Fruit fly (Drosophila melanogaster) whole organism, embryonic: ENCODE data around the gene Rab9D.
A peak's percentile ranks its signal among the peaks of the same experiment; 100 is the strongest.

ENCODE experiments used
- C15 ChIP-seq: fragments of 200-800 bp; sonication (Bioruptor generic); IDR thresholded peaks from 3 replicates; pipeline ENCODE4 v1.3.6; 2022; ENCODE audit warnings: missing biosample characterization, missing genetic modification characterization
- CG10267 ChIP-seq: fragments of 200-800 bp; sonication (Bioruptor generic); optimal IDR thresholded peaks from 2 replicates; lab custom pipeline; 2018; ENCODE audit warnings: missing biosample characterization, mild to moderate bottlenecking, missing genetic modification characterization, moderate library complexity
- CG10431 ChIP-seq: fragments of 200-800 bp; sonication (Bioruptor generic); optimal IDR thresholded peaks from 3 replicates; lab custom pipeline; 2018; ENCODE audit warnings: missing biosample characterization, mild to moderate bottlenecking, missing genetic modification characterization
- CG11456 ChIP-seq: fragments of 200-800 bp; sonication (Bioruptor generic); IDR thresholded peaks from 3 replicates; pipeline ENCODE4 v1.3.6; 2022; ENCODE audit warnings: missing biosample characterization, missing genetic modification characterization
- CG12071 ChIP-seq: fragments of 200-800 bp; sonication (Bioruptor generic); optimal IDR thresholded peaks from 3 replicates; lab custom pipeline; 2018; ENCODE audit warnings: missing biosample characterization, mild to moderate bottlenecking, missing genetic modification characterization
- CG12155 ChIP-seq: fragments of 200-800 bp; sonication (Bioruptor generic); optimal IDR thresholded peaks from 3 replicates; lab custom pipeline; 2016; ENCODE audit warnings: missing biosample characterization, missing genetic modification characterization
- CG13894 ChIP-seq: fragments of 200-800 bp; sonication (Bioruptor generic); optimal IDR thresholded peaks from 3 replicates; lab custom pipeline; 2018; ENCODE audit warnings: missing biosample characterization, mild to moderate bottlenecking, missing genetic modification characterization, moderate library complexity
- CG14050 ChIP-seq: fragments of 200-800 bp; sonication (Bioruptor generic); IDR thresholded peaks from 3 replicates; pipeline ENCODE4 v1.3.6; 2022; ENCODE audit warnings: missing biosample characterization, missing genetic modification characterization
- CG18764 ChIP-seq: fragments of 200-800 bp; sonication (Bioruptor generic); optimal IDR thresholded peaks from 3 replicates; lab custom pipeline; 2016; ENCODE audit warnings: missing biosample characterization, missing genetic modification characterization
- CG2116 ChIP-seq: fragments of 200-800 bp; sonication (Bioruptor generic); optimal IDR thresholded peaks from 3 replicates; lab custom pipeline; 2018; ENCODE audit warnings: missing biosample characterization, mild to moderate bottlenecking, missing genetic modification characterization
- CG4854 ChIP-seq: fragments of 200-800 bp; sonication (Bioruptor generic); optimal IDR thresholded peaks from 2 replicates; lab custom pipeline; 2016; ENCODE audit warnings: missing biosample characterization, missing genetic modification characterization, inconsistent platforms
- CG6175 ChIP-seq: fragments of 200-800 bp; sonication (Bioruptor generic); IDR thresholded peaks from 3 replicates; pipeline ENCODE4 v1.3.6; 2022; ENCODE audit warnings: missing biosample characterization, missing genetic modification characterization
- CG6689 ChIP-seq: fragments of 200-800 bp; sonication (Bioruptor generic); IDR thresholded peaks from 2 replicates; pipeline ENCODE4 v1.3.6; 2022; ENCODE audit warnings: missing biosample characterization, missing genetic modification characterization
- CG7372 ChIP-seq: fragments of 200-800 bp; sonication (Bioruptor generic); IDR thresholded peaks from 2 replicates; pipeline ENCODE4 v1.3.6; 2022; ENCODE audit warnings: missing biosample characterization, missing genetic modification characterization
- CG7987 ChIP-seq: fragments of 200-800 bp; sonication (Bioruptor generic); optimal IDR thresholded peaks from 2 replicates; lab custom pipeline; 2018; ENCODE audit warnings: missing biosample characterization, mild to moderate bottlenecking, missing genetic modification characterization, moderate library complexity
- CG8924 ChIP-seq: fragments of 200-800 bp; optimal IDR thresholded peaks from 3 replicates; lab custom pipeline; 2019; ENCODE audit warnings: missing biosample characterization, mild to moderate bottlenecking, missing genetic modification characterization, moderate library complexity
- D19B ChIP-seq: fragments of 200-800 bp; sonication (Bioruptor generic); optimal IDR thresholded peaks from 2 replicates; lab custom pipeline; 2017; ENCODE audit warnings: missing biosample characterization, mild to moderate bottlenecking, missing genetic modification characterization
- Elba2 ChIP-seq: fragments of 200-800 bp; sonication (Bioruptor generic); optimal IDR thresholded peaks from 3 replicates; lab custom pipeline; 2016; ENCODE audit warnings: missing biosample characterization, missing genetic modification characterization
- Gug ChIP-seq: fragments of 200-800 bp; sonication (Bioruptor generic); IDR thresholded peaks from 4 replicates; pipeline ENCODE4 v1.3.6; 2022; ENCODE audit warnings: missing biosample characterization, missing genetic modification characterization
- Hand ChIP-seq: fragments of 200-800 bp; sonication (Bioruptor generic); optimal IDR thresholded peaks from 2 replicates; lab custom pipeline; 2017; ENCODE audit warnings: mild to moderate bottlenecking, missing biosample characterization, missing genetic modification reagents, missing genetic modification characterization
- Hey ChIP-seq: fragments of 200-800 bp; sonication (Bioruptor generic); optimal IDR thresholded peaks from 3 replicates; lab custom pipeline; 2018; ENCODE audit warnings: missing biosample characterization, mild to moderate bottlenecking, missing genetic modification characterization
- Lhr ChIP-seq: fragments of 200-800 bp; sonication (Bioruptor generic); optimal IDR thresholded peaks from 3 replicates; lab custom pipeline; 2017; ENCODE audit warnings: mild to moderate bottlenecking, missing biosample characterization, missing genetic modification reagents, missing genetic modification characterization
- Lpt ChIP-seq: fragments of >200 bp; optimal IDR thresholded peaks from 2 replicates; lab custom pipeline; 2018; ENCODE audit warnings: missing biosample characterization, missing genetic modification characterization
- Mrtf ChIP-seq: fragments of 200-800 bp; sonication (Bioruptor generic); IDR thresholded peaks from 3 replicates; pipeline ENCODE4 v1.3.6; 2022; ENCODE audit warnings: missing biosample characterization, missing genetic modification characterization
- PHDP ChIP-seq: fragments of 200-800 bp; sonication (Bioruptor generic); optimal IDR thresholded peaks from 3 replicates; lab custom pipeline; 2018; ENCODE audit warnings: missing biosample characterization, mild to moderate bottlenecking, missing genetic modification characterization, moderate library complexity
- Poxn ChIP-seq: fragments of 200-800 bp; sonication (Bioruptor generic); IDR thresholded peaks from 2 replicates; pipeline ENCODE4 v1.3.6; 2022; ENCODE audit warnings: missing biosample characterization, missing genetic modification characterization
- Taf1 ChIP-seq: fragments of 200-800 bp; sonication (Bioruptor generic); IDR thresholded peaks from 2 replicates; pipeline ENCODE4 v1.3.6; 2022; ENCODE audit warnings: missing biosample characterization, missing genetic modification characterization
- ash1 ChIP-seq: fragments of 200-800 bp; sonication (Bioruptor generic); optimal IDR thresholded peaks from 2 replicates; lab custom pipeline; 2018; ENCODE audit warnings: missing biosample characterization, mild to moderate bottlenecking, missing genetic modification characterization
- corto ChIP-seq: fragments of 200-800 bp; sonication (Bioruptor generic); optimal IDR thresholded peaks from 2 replicates; lab custom pipeline; 2016; ENCODE audit warnings: missing biosample characterization, mild to moderate bottlenecking, missing genetic modification characterization, moderate library complexity
- crc ChIP-seq: fragments of 200-800 bp; sonication (Bioruptor generic); optimal IDR thresholded peaks from 2 replicates; lab custom pipeline; 2016; ENCODE audit warnings: missing biosample characterization, missing genetic modification characterization
- croc ChIP-seq: fragments of 200-800 bp; sonication (Bioruptor generic); conservative IDR thresholded peaks from 3 replicates; pipeline ENCODE4 v1.3.6; 2022; ENCODE audit warnings: missing biosample characterization, missing genetic modification characterization
- crp ChIP-seq, 2 experiments: fragments of 200-800 bp; sonication (Bioruptor generic); optimal IDR thresholded peaks; 2 replicates in 1 of 2; 3 replicates in 1 of 2; lab custom pipeline; 2017; ENCODE audit warnings: missing biosample characterization in 2 of 2, missing genetic modification characterization in 2 of 2, mild to moderate bottlenecking in 1 of 2, moderate library complexity in 1 of 2
- cwo ChIP-seq: fragments of 200-800 bp; sonication (Bioruptor generic); optimal IDR thresholded peaks from 3 replicates; lab custom pipeline; 2017; ENCODE audit warnings: missing biosample characterization, missing genetic modification characterization, mild to moderate bottlenecking, moderate library complexity, missing genetic modification reagents
- dan ChIP-seq: fragments of 200-800 bp; sonication (Bioruptor generic); IDR thresholded peaks from 2 replicates; pipeline ENCODE4 v1.3.6; 2022; ENCODE audit warnings: missing biosample characterization, missing genetic modification characterization
- dm ChIP-seq: fragments of 200-800 bp; sonication (Bioruptor generic); optimal IDR thresholded peaks from 3 replicates; lab custom pipeline; 2016; ENCODE audit warnings: missing biosample characterization, missing genetic modification characterization
- dmrt99B ChIP-seq: fragments of 200-800 bp; sonication (Bioruptor generic); optimal IDR thresholded peaks from 2 replicates; lab custom pipeline; 2018; ENCODE audit warnings: missing biosample characterization, mild to moderate bottlenecking, missing genetic modification characterization, moderate library complexity
- en ChIP-seq: fragments of 200-800 bp; sonication (Bioruptor generic); optimal IDR thresholded peaks from 2 replicates; lab custom pipeline; 2016; ENCODE audit warnings: missing biosample characterization, missing genetic modification characterization
- fru ChIP-seq: fragments of >200 bp; optimal IDR thresholded peaks from 2 replicates; lab custom pipeline; 2017
- gcm2 ChIP-seq: fragments of 200-800 bp; sonication (Bioruptor generic); optimal IDR thresholded peaks from 2 replicates; lab custom pipeline; 2016; ENCODE audit warnings: missing biosample characterization, missing genetic modification characterization
- hb ChIP-seq: fragments of 200-800 bp; sonication (Bioruptor generic); IDR thresholded peaks from 3 replicates; pipeline ENCODE4 v1.3.6; 2022; ENCODE audit warnings: missing biosample characterization, missing genetic modification characterization; ENCODE audit not compliant: partially characterized antibody
- kah ChIP-seq: fragments of 200-800 bp; sonication (Bioruptor generic); optimal IDR thresholded peaks from 2 replicates; lab custom pipeline; 2018; ENCODE audit warnings: missing biosample characterization, mild to moderate bottlenecking, missing genetic modification characterization
- lola ChIP-seq, 3 experiments: fragments of >200 bp in 2 of 3; fragments of 200-800 bp in 1 of 3; sonication (Bioruptor generic) in 1 of 3; optimal IDR thresholded peaks; 2 replicates each; lab custom pipeline; 2017 to 2019; ENCODE audit warnings: missing biosample characterization in 3 of 3, missing genetic modification characterization in 3 of 3, mild to moderate bottlenecking in 1 of 3, moderate library complexity in 1 of 3
- maf-S ChIP-seq: fragments of 200-800 bp; sonication (Bioruptor generic); optimal IDR thresholded peaks from 2 replicates; lab custom pipeline; 2016; ENCODE audit warnings: missing biosample characterization, missing genetic modification characterization
- mirr ChIP-seq: fragments of 200-800 bp; sonication (Bioruptor generic); optimal IDR thresholded peaks from 3 replicates; lab custom pipeline; 2018; ENCODE audit warnings: missing biosample characterization, mild to moderate bottlenecking, missing genetic modification characterization
- mld ChIP-seq: fragments of 200-800 bp; sonication (Bioruptor generic); IDR thresholded peaks from 3 replicates; pipeline ENCODE4 v1.3.6; 2022; ENCODE audit warnings: missing biosample characterization, missing genetic modification characterization; ENCODE audit not compliant: partially characterized antibody
- pb ChIP-seq: fragments of 200-800 bp; sonication (Bioruptor generic); optimal IDR thresholded peaks from 3 replicates; lab custom pipeline; 2016; ENCODE audit warnings: missing biosample characterization, missing genetic modification characterization
- prd ChIP-seq, 3 experiments: fragments of >200 bp in 2 of 3; fragments of 200-800 bp in 1 of 3; sonication (Bioruptor generic) in 1 of 3; optimal IDR thresholded peaks in 2 of 3; IDR thresholded peaks in 1 of 3; 2 replicates in 2 of 3; 3 replicates in 1 of 3; pipeline versions ENCODE4 v1.3.6 to Lab custom; 2017 to 2022; ENCODE audit warnings: missing biosample characterization in 1 of 3, missing genetic modification characterization in 1 of 3
- row ChIP-seq: fragments of 200-800 bp; sonication (Bioruptor generic); IDR thresholded peaks from 3 replicates; pipeline ENCODE4 v1.3.6; 2022; ENCODE audit warnings: missing biosample characterization, missing genetic modification characterization
- sd ChIP-seq: fragments of 200-800 bp; sonication (Bioruptor generic); optimal IDR thresholded peaks from 3 replicates; lab custom pipeline; 2018; ENCODE audit warnings: missing biosample characterization, mild to moderate bottlenecking, missing genetic modification characterization, moderate library complexity
- trh ChIP-seq: fragments of 200-800 bp; sonication (Bioruptor generic); optimal IDR thresholded peaks from 2 replicates; lab custom pipeline; 2016; ENCODE audit warnings: missing biosample characterization, missing genetic modification characterization
- wor ChIP-seq: fragments of 200-800 bp; sonication (Bioruptor generic); IDR thresholded peaks from 2 replicates; pipeline ENCODE4 v1.3.6; 2022; ENCODE audit warnings: missing biosample characterization, missing genetic modification characterization

Gene Rab9D

dm6 chrX:10561433-10561832 is 27.5 kb upstream of the Rab9D start (continued):
- TF ChIP-seq CG10431 (GFP tag; lab: Kevin White, UChicago) (no peak), Lpt (no peak), croc (no peak; the same call in 2 of the 3 replicates), Elba2 (no peak), Taf1 (no peak), CG10267 (tag; lab: Kevin White, UChicago) (peak; percentile 38), lola (GFP tag; optimal IDR thresholded peaks at IDR 0.05; lab: Kevin White, UChicago) (no peak), fru (lab: Kevin White, UChicago) (no peak), en (GFP tag; lab: Kevin White, UChicago) (no peak), Poxn (no peak), corto (GFP tag; lab: Kevin White, UChicago) (no peak), C15 (no peak), mirr (no peak), row (GFP tag; lab: Robert Waterston, UW) (peak; percentile 80), CG12071 (GFP tag; lab: Kevin White, UChicago) (peak; percentile 1), CG6175 (no peak), CG14050 (GFP tag; lab: Robert Waterston, UW) (no peak), Gug (GFP tag; lab: Robert Waterston, UW) (no peak), hb (GFP tag; lab: Robert Waterston, UW) (no peak), CG6689 (GFP tag; lab: Robert Waterston, UW) (peak; percentile 53), Hand (GFP tag; lab: Kevin White, UChicago) (no peak), wor (GFP tag; lab: Robert Waterston, UW) (no peak), Lhr (GFP tag; lab: Kevin White, UChicago) (no peak), dm (no peak), maf-S (GFP tag; lab: Kevin White, UChicago) (no peak), Hey (tag; lab: Kevin White, UChicago) (no peak), CG13894 (no peak), crc (no peak), CG7987 (GFP tag; lab: Kevin White, UChicago) (no peak), gcm2 (no peak), D19B (peak; percentile 36), CG11456 (GFP tag; lab: Robert Waterston, UW) (no peak), crp (GFP tag; optimal IDR thresholded peaks at IDR 0.05; lab: Kevin White, UChicago) (no peak), CG8924 (tag; lab: Kevin White, UChicago) (peak; percentile 55), sd (tag; lab: Kevin White, UChicago) (peak; percentile 13), ash1 (GFP tag; lab: Kevin White, UChicago) (no peak), kah (no peak), dan (GFP tag; lab: Robert Waterston, UW) (no peak), trh (GFP tag; lab: Kevin White, UChicago) (no peak), prd (optimal IDR thresholded peaks at IDR 0.05; lab: Kevin White, UChicago) (no peak), prd (GFP tag; IDR thresholded peaks at IDR 0.05; lab: Robert Waterston, UW) (peak; percentile 57; the same call in 2 of the 3 replicates), pb (GFP tag; lab: Kevin White, UChicago) (no peak), mld (GFP tag; lab: Robert Waterston, UW) (no peak), CG2116 (no peak), CG4854 (GFP tag; lab: Kevin White, UChicago) (no peak), CG12155 (GFP tag; lab: Kevin White, UChicago) (peak; percentile 24), Mrtf (GFP tag; lab: Robert Waterston, UW) (no peak), PHDP (peak; percentile 80), CG18764 (GFP tag; lab: Kevin White, UChicago) (no peak), cwo (GFP tag; lab: Kevin White, UChicago) (peak; percentile 11), CG7372 (no peak), dmrt99B (tag; lab: Kevin White, UChicago) (peak; percentile 77)
